Fruit fly (Drosophila melanogaster) whole organism, prepupa: ENCODE results near the gene CG13045.

Experiments used
- Blimp-1 ChIP-seq: fragments of 200-800 bp; sonication (Bioruptor generic); optimal IDR thresholded peaks from 3 replicates; lab custom pipeline; 2017; ENCODE audit warnings: missing biosample characterization, missing genetic modification characterization, mild to moderate bottlenecking, moderate library complexity, missing genetic modification reagents
- CG10631 ChIP-seq: fragments of 200-800 bp; sonication (Bioruptor generic); optimal IDR thresholded peaks from 2 replicates; lab custom pipeline; 2016; ENCODE audit warnings: missing biosample characterization, missing genetic modification characterization
- CG10669 ChIP-seq: fragments of 200-800 bp; sonication (Bioruptor generic); optimal IDR thresholded peaks from 3 replicates; lab custom pipeline; 2018; ENCODE audit warnings: missing biosample characterization, mild to moderate bottlenecking, missing genetic modification characterization, moderate library complexity
- CG11294 ChIP-seq: fragments of 200-800 bp; sonication (Bioruptor generic); IDR thresholded peaks from 2 replicates; pipeline ENCODE4 v1.3.6; 2022; ENCODE audit warnings: missing biosample characterization, missing genetic modification characterization
- CG11762 ChIP-seq: fragments of 200-800 bp; sonication (Bioruptor generic); optimal IDR thresholded peaks from 3 replicates; lab custom pipeline; 2016; ENCODE audit warnings: missing biosample characterization, missing genetic modification characterization; ENCODE audit not compliant: insufficient read depth
- CG11902 ChIP-seq: fragments of 200-800 bp; sonication (Bioruptor generic); optimal IDR thresholded peaks from 3 replicates; lab custom pipeline; 2016; ENCODE audit warnings: missing biosample characterization, missing genetic modification characterization
- CG15336 ChIP-seq: fragments of 200-800 bp; sonication (Bioruptor generic); IDR thresholded peaks from 2 replicates; pipeline ENCODE4 v1.3.6; 2022; ENCODE audit warnings: missing biosample characterization, missing genetic modification characterization
- CG1621 ChIP-seq: fragments of 200-800 bp; sonication (Bioruptor generic); optimal IDR thresholded peaks from 3 replicates; lab custom pipeline; 2018; ENCODE audit warnings: missing biosample characterization, mild to moderate bottlenecking, missing genetic modification characterization
- CG16779 ChIP-seq: fragments of 200-800 bp; sonication (Bioruptor generic); optimal IDR thresholded peaks from 3 replicates; lab custom pipeline; 2017; ENCODE audit warnings: missing biosample characterization, mild to moderate bottlenecking, missing genetic modification characterization
- CG31627 ChIP-seq: fragments of 200-800 bp; sonication (Bioruptor generic); optimal IDR thresholded peaks from 3 replicates; lab custom pipeline; 2016; ENCODE audit warnings: missing biosample characterization, missing genetic modification characterization
- CG32006 ChIP-seq: fragments of 200-800 bp; sonication (Bioruptor generic); optimal IDR thresholded peaks from 3 replicates; lab custom pipeline; 2017; ENCODE audit warnings: missing biosample characterization, mild to moderate bottlenecking, missing genetic modification characterization
- CG34406 ChIP-seq: fragments of 200-800 bp; sonication (Bioruptor generic); optimal IDR thresholded peaks from 3 replicates; lab custom pipeline; 2016; ENCODE audit warnings: missing biosample characterization, missing genetic modification characterization
- CG3919 ChIP-seq: fragments of 200-800 bp; sonication (Bioruptor generic); optimal IDR thresholded peaks from 3 replicates; lab custom pipeline; 2016; ENCODE audit warnings: missing biosample characterization, missing genetic modification characterization
- CG4318 ChIP-seq: fragments of 200-800 bp; sonication (Bioruptor generic); optimal IDR thresholded peaks from 3 replicates; lab custom pipeline; 2017; ENCODE audit warnings: missing biosample characterization, mild to moderate bottlenecking, missing genetic modification characterization
- CG6163 ChIP-seq: fragments of 200-800 bp; sonication (Bioruptor generic); IDR thresholded peaks from 3 replicates; pipeline ENCODE4 v1.3.6; 2022; ENCODE audit warnings: missing biosample characterization, missing genetic modification characterization
- CG6808 ChIP-seq: fragments of 200-800 bp; sonication (Bioruptor generic); optimal IDR thresholded peaks from 3 replicates; lab custom pipeline; 2017; ENCODE audit warnings: missing biosample characterization, missing genetic modification characterization, mild to moderate bottlenecking, moderate library complexity, missing genetic modification reagents
- CG6854 ChIP-seq: fragments of 200-800 bp; sonication (Bioruptor generic); optimal IDR thresholded peaks from 2 replicates; lab custom pipeline; 2017; ENCODE audit warnings: missing biosample characterization, mild to moderate bottlenecking, missing genetic modification characterization
- CG7368 ChIP-seq: fragments of 200-800 bp; sonication (Bioruptor generic); optimal IDR thresholded peaks from 3 replicates; lab custom pipeline; 2016; ENCODE audit warnings: missing biosample characterization, missing genetic modification characterization
- CG8119 ChIP-seq: fragments of 200-800 bp; sonication (Bioruptor generic); IDR thresholded peaks from 3 replicates; pipeline ENCODE4 v1.3.6; 2022; ENCODE audit warnings: missing biosample characterization, missing genetic modification characterization
- CG8319 ChIP-seq: fragments of 200-800 bp; sonication (Bioruptor generic); optimal IDR thresholded peaks from 3 replicates; lab custom pipeline; 2016; ENCODE audit warnings: missing biosample characterization, missing genetic modification characterization
- CG8632 ChIP-seq: fragments of 200-800 bp; sonication (Bioruptor generic); optimal IDR thresholded peaks from 3 replicates; lab custom pipeline; 2016; ENCODE audit warnings: missing biosample characterization, missing genetic modification characterization
- CG9139 ChIP-seq: fragments of 200-800 bp; sonication (Bioruptor generic); optimal IDR thresholded peaks from 3 replicates; lab custom pipeline; 2017; ENCODE audit warnings: missing biosample characterization, mild to moderate bottlenecking, missing genetic modification characterization
- Eip75B ChIP-seq: fragments of 200-800 bp; sonication (Bioruptor generic); optimal IDR thresholded peaks from 3 replicates; lab custom pipeline; 2016; ENCODE audit warnings: missing biosample characterization, missing genetic modification characterization
- Eip93F ChIP-seq: fragments of 200-800 bp; sonication (Bioruptor generic); optimal IDR thresholded peaks from 2 replicates; lab custom pipeline; 2016; ENCODE audit warnings: missing biosample characterization, mild to moderate bottlenecking, missing genetic modification characterization
- Ets21C ChIP-seq: fragments of 200-800 bp; sonication (Bioruptor generic); optimal IDR thresholded peaks from 3 replicates; lab custom pipeline; 2016; ENCODE audit warnings: missing biosample characterization, missing genetic modification characterization
- Ets96B ChIP-seq: fragments of 200-800 bp; optimal IDR thresholded peaks from 2 replicates; lab custom pipeline; 2019; ENCODE audit warnings: missing biosample characterization, mild to moderate bottlenecking, missing genetic modification characterization, moderate library complexity
- Hr39 ChIP-seq: fragments of 200-800 bp; sonication (Bioruptor generic); optimal IDR thresholded peaks from 2 replicates; lab custom pipeline; 2016; ENCODE audit warnings: missing biosample characterization, missing genetic modification characterization
- Hr4 ChIP-seq: fragments of 200-800 bp; sonication (Bioruptor generic); optimal IDR thresholded peaks from 3 replicates; lab custom pipeline; 2016; ENCODE audit warnings: missing biosample characterization, missing genetic modification characterization
- Lpt ChIP-seq: fragments of 200-800 bp; sonication (Bioruptor generic); optimal IDR thresholded peaks from 3 replicates; lab custom pipeline; 2016; ENCODE audit warnings: missing biosample characterization, missing genetic modification characterization
- Met ChIP-seq: fragments of 200-800 bp; sonication (Bioruptor generic); optimal IDR thresholded peaks from 3 replicates; lab custom pipeline; 2016; ENCODE audit warnings: missing biosample characterization, missing genetic modification characterization
- OdsH ChIP-seq: fragments of 200-800 bp; sonication (Bioruptor generic); optimal IDR thresholded peaks from 3 replicates; lab custom pipeline; 2016; ENCODE audit warnings: missing biosample characterization, missing genetic modification characterization
- Smox ChIP-seq: fragments of 200-800 bp; sonication (Bioruptor generic); optimal IDR thresholded peaks from 3 replicates; lab custom pipeline; 2016; ENCODE audit warnings: missing biosample characterization, missing genetic modification characterization
- Sox14 ChIP-seq: fragments of 200-800 bp; sonication (Bioruptor generic); optimal IDR thresholded peaks from 3 replicates; lab custom pipeline; 2016; ENCODE audit warnings: missing biosample characterization, missing genetic modification characterization
- Sox15 ChIP-seq: fragments of 200-800 bp; sonication (Bioruptor generic); optimal IDR thresholded peaks from 3 replicates; lab custom pipeline; 2016; ENCODE audit warnings: missing biosample characterization, missing genetic modification characterization
- achi ChIP-seq: fragments of 200-800 bp; sonication (Bioruptor generic); optimal IDR thresholded peaks from 3 replicates; lab custom pipeline; 2016; ENCODE audit warnings: missing biosample characterization, missing genetic modification characterization
- acj6 ChIP-seq: fragments of 200-800 bp; sonication (Bioruptor generic); optimal IDR thresholded peaks from 3 replicates; lab custom pipeline; 2016; ENCODE audit warnings: missing biosample characterization, missing genetic modification characterization
- eg ChIP-seq: fragments of 200-800 bp; sonication (Bioruptor generic); IDR thresholded peaks from 3 replicates; pipeline ENCODE4 v1.3.6; 2022; ENCODE audit warnings: missing biosample characterization, missing genetic modification characterization
- esn ChIP-seq: fragments of 200-800 bp; sonication (Bioruptor generic); optimal IDR thresholded peaks from 2 replicates; lab custom pipeline; 2016; ENCODE audit warnings: missing biosample characterization, mild to moderate bottlenecking, missing genetic modification characterization, moderate library complexity
- fd59A ChIP-seq: fragments of 200-800 bp; sonication (Bioruptor generic); optimal IDR thresholded peaks from 2 replicates; lab custom pipeline; 2017; ENCODE audit warnings: missing biosample characterization, mild to moderate bottlenecking, missing genetic modification characterization, missing genetic modification reagents
- fd85E ChIP-seq: fragments of 200-800 bp; sonication (Bioruptor generic); optimal IDR thresholded peaks from 3 replicates; lab custom pipeline; 2016; ENCODE audit warnings: missing biosample characterization, missing genetic modification characterization
- fkh ChIP-seq: fragments of 200-800 bp; sonication (Bioruptor generic); optimal IDR thresholded peaks from 3 replicates; lab custom pipeline; 2017; ENCODE audit warnings: missing biosample characterization, mild to moderate bottlenecking, missing genetic modification characterization, moderate library complexity
- lz ChIP-seq: fragments of 200-800 bp; sonication (Bioruptor generic); optimal IDR thresholded peaks from 3 replicates; lab custom pipeline; 2016; ENCODE audit warnings: missing biosample characterization, missing genetic modification characterization
- net ChIP-seq: fragments of 200-800 bp; sonication (Bioruptor generic); optimal IDR thresholded peaks from 3 replicates; lab custom pipeline; 2016; ENCODE audit warnings: missing biosample characterization, missing genetic modification characterization
- pdm3 ChIP-seq: fragments of 200-800 bp; sonication (Bioruptor generic); optimal IDR thresholded peaks from 3 replicates; lab custom pipeline; 2016; ENCODE audit warnings: missing biosample characterization, missing genetic modification characterization
- salr ChIP-seq, 2 experiments: fragments of 200-800 bp; sonication (Bioruptor generic); optimal IDR thresholded peaks; 3 replicates each; lab custom pipeline; 2016 to 2018; ENCODE audit warnings: missing biosample characterization in 2 of 2, missing genetic modification characterization in 2 of 2, mild to moderate bottlenecking in 1 of 2
- svp ChIP-seq: fragments of 200-800 bp; sonication (Bioruptor generic); peaks from one replicate; lab custom pipeline; 2016; ENCODE audit warnings: missing biosample characterization, missing genetic modification characterization
- topi ChIP-seq: fragments of 200-800 bp; sonication (Bioruptor generic); optimal IDR thresholded peaks from 3 replicates; lab custom pipeline; 2016; ENCODE audit warnings: missing biosample characterization, missing genetic modification characterization
- vri ChIP-seq: fragments of 200-800 bp; sonication (Bioruptor generic); optimal IDR thresholded peaks from 3 replicates; lab custom pipeline; 2016; ENCODE audit warnings: missing biosample characterization, mild to moderate bottlenecking, missing genetic modification characterization

Gene CG13045

DNA sequence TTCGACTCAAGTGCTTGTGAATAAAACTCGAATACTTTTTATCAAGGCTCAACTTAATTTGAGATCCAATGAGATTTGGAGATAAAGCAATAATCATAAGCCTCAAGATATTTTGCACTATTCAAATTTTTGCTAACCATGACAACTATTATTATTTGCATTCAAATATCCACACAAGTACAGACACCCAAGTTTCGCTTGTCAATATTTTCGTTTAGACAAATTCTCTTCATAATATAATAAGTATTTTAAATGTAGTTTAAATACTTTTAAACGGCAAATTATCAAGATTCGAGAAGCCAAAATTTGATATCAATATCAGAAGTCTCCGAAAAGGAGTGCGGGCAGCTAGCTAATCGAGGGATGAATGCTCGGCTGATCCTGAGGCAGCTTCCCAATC is 38.7 kb upstream of the CG13045 start, which contains the start of gene CG33061:
Gene CG33061 (plus strand): TSS at position 301 of the 400 bp plus-strand sequence.
- TF ChIP-seq Sox14 (no peak), Hr4 (GFP tag; lab: Kevin White, UChicago) (no peak), Hr39 (GFP tag; lab: Kevin White, UChicago) (no peak), CG31627 (no peak), esn (GFP tag; lab: Kevin White, UChicago) (no peak), Lpt (GFP tag; lab: Kevin White, UChicago) (no peak), CG8632 (GFP tag; lab: Kevin White, UChicago) (no peak), Met (GFP tag; lab: Kevin White, UChicago) (no peak), CG3919 (GFP tag; lab: Kevin White, UChicago) (no peak), CG10669 (GFP tag; lab: Kevin White, UChicago) (no peak), Eip93F (GFP tag; lab: Kevin White, UChicago) (no peak), CG15336 (GFP tag; lab: Robert Waterston, UW) (no peak), svp (GFP tag; lab: Kevin White, UChicago) (no peak), CG11902 (GFP tag; lab: Kevin White, UChicago) (no peak), topi (GFP tag; lab: Kevin White, UChicago) (no peak), lz (GFP tag; lab: Kevin White, UChicago) (no peak), CG8319 (no peak), CG6854 (GFP tag; lab: Kevin White, UChicago) (no peak), Blimp-1 (no peak)

DNA sequence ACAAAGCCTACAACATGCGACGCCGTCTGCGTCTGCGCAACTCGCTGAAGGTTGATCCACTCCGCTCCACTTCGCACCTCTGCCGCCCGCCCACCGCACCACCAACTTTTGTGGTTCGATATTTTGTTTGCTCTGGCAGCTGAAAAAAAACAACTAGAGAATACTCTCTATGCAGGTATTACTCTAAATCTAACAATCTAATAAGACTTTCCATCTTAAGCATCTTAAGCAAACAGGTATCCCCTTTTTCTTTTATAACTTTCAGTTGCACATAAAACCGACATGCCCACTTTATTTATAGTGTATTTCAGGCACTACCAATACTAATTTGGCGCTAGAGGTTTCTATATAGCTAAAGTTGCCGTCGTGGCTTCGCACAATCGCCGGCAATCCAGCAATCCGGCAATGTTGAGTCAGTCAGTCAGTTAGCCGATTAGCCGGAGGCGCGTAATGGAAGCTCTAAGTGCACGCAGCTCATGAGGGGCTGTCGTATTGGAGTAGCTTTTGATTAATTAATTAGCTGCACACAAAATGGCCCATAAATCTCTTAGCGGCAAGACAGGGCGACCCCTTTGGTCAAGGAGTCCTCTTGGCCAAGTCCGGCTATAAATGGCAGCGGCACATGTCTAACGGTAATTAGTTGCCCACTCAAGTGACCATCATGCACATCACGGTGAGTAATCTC is 37.6 kb upstream of the CG13045 start, which contains the start of gene CG13058:
Gene CG13058 (plus strand): TSS at position 635 of the 685 bp plus-strand sequence.
- TF ChIP-seq net (GFP tag; lab: Kevin White, UChicago): peak; percentile 72
- no peak for TF ChIP-seq CG34406 (GFP tag; lab: Kevin White, UChicago)
- TF ChIP-seq CG8119 (GFP tag; lab: Robert Waterston, UW): peak; percentile 89
- peak; percentile 61 for TF ChIP-seq achi
- TF ChIP-seq Sox15 (GFP tag; lab: Kevin White, UChicago): no peak
- TF ChIP-seq vri (GFP tag; lab: Kevin White, UChicago): no peak
- TF ChIP-seq CG8632 (GFP tag; lab: Kevin White, UChicago): peak; percentile 4
- peak; percentile 67 for TF ChIP-seq fkh (GFP tag; lab: Kevin White, UChicago)
- no peak for TF ChIP-seq CG31627
- peak; percentile 71 for TF ChIP-seq Ets96B (tag; lab: Kevin White, UChicago)
- TF ChIP-seq CG7368 (GFP tag; lab: Kevin White, UChicago): no peak
- no peak for TF ChIP-seq CG8319
- peak; percentile 43 for TF ChIP-seq CG11762 (GFP tag; lab: Kevin White, UChicago)
- no peak for TF ChIP-seq esn (GFP tag; lab: Kevin White, UChicago)
- TF ChIP-seq CG6163 (GFP tag; lab: Robert Waterston, UW): 0 out of 3 replicates have a peak, but pooled peaks have one; percentile 42
- TF ChIP-seq CG32006 (GFP tag; lab: Kevin White, UChicago): peak; percentile 85
- TF ChIP-seq CG11294 (GFP tag; lab: Robert Waterston, UW): peak; percentile 48; the same call in 1 of the 2 replicates
- peak; percentile 37 for TF ChIP-seq CG10631 (GFP tag; lab: Kevin White, UChicago)
- peak; percentile 10 for TF ChIP-seq CG16779
- no peak for TF ChIP-seq Smox (GFP tag; lab: Kevin White, UChicago)
- TF ChIP-seq salr (GFP tag; optimal IDR thresholded peaks at IDR 0.05; lab: Kevin White, UChicago): peak; percentile 42 to 64
- TF ChIP-seq pdm3 (GFP tag; lab: Kevin White, UChicago): peak; percentile 73
- TF ChIP-seq fd59A: peak; percentile 61
- peak; percentile 15 for TF ChIP-seq CG1621 (tag; lab: Kevin White, UChicago)
- TF ChIP-seq fd85E: no peak
- TF ChIP-seq Eip75B (GFP tag; lab: Kevin White, UChicago): no peak
- TF ChIP-seq acj6 (GFP tag; lab: Kevin White, UChicago): peak; percentile 50
- TF ChIP-seq OdsH (GFP tag; lab: Kevin White, UChicago): peak; percentile 55
- peak; percentile 85 for TF ChIP-seq Hr4 (GFP tag; lab: Kevin White, UChicago)
- no peak for TF ChIP-seq CG9139 (GFP tag; lab: Kevin White, UChicago)
- peak; percentile 40 for TF ChIP-seq CG6808
- TF ChIP-seq Ets21C (GFP tag; lab: Kevin White, UChicago): no peak
- TF ChIP-seq Met (GFP tag; lab: Kevin White, UChicago): peak; percentile 9
- no peak for TF ChIP-seq Eip93F (GFP tag; lab: Kevin White, UChicago)
- peak; percentile 65 for TF ChIP-seq Lpt (GFP tag; lab: Kevin White, UChicago)
- TF ChIP-seq CG4318 (GFP tag; lab: Kevin White, UChicago): peak; percentile 78
- peak; percentile 44 for TF ChIP-seq CG3919 (GFP tag; lab: Kevin White, UChicago)
- TF ChIP-seq eg (GFP tag; lab: Robert Waterston, UW): peak; percentile 23; the same call in 1 of the 3 replicates
